Fruit fly (Drosophila melanogaster) whole organism, embryonic: Measurements from ENCODE around the gene CG14395.

Experiments used
- CG10274 ChIP-seq: fragments of 200-800 bp; sonication (Bioruptor generic); optimal IDR thresholded peaks from 3 replicates; lab custom pipeline; 2017; ENCODE audit warnings: missing biosample characterization, mild to moderate bottlenecking, missing genetic modification characterization
- CG11696 ChIP-seq: fragments of 200-800 bp; sonication (Bioruptor generic); IDR thresholded peaks from 2 replicates; pipeline ENCODE4 v1.3.6; 2022; ENCODE audit warnings: missing biosample characterization, missing genetic modification characterization
- CG13287 ChIP-seq: fragments of 200-800 bp; sonication (Bioruptor generic); IDR thresholded peaks from 2 replicates; pipeline ENCODE4 v1.3.6; 2022; ENCODE audit warnings: missing biosample characterization, missing genetic modification characterization; ENCODE audit not compliant: partially characterized antibody
- CG14050 ChIP-seq: fragments of 200-800 bp; sonication (Bioruptor generic); IDR thresholded peaks from 3 replicates; pipeline ENCODE4 v1.3.6; 2022; ENCODE audit warnings: missing biosample characterization, missing genetic modification characterization
- CG14667 ChIP-seq: fragments of 200-800 bp; sonication (Bioruptor generic); IDR thresholded peaks from 2 replicates; pipeline ENCODE4 v1.3.6; 2022; ENCODE audit warnings: missing biosample characterization, missing genetic modification characterization
- CG17328 ChIP-seq: fragments of 200-800 bp; sonication (Bioruptor generic); IDR thresholded peaks from 2 replicates; pipeline ENCODE4 v1.3.6; 2022; ENCODE audit warnings: missing biosample characterization, missing genetic modification characterization
- CG17568 ChIP-seq: fragments of 200-800 bp; sonication (Bioruptor generic); optimal IDR thresholded peaks from 2 replicates; lab custom pipeline; 2018; ENCODE audit warnings: missing biosample characterization, mild to moderate bottlenecking, missing genetic modification characterization, moderate library complexity
- CG2129 ChIP-seq: fragments of 200-800 bp; sonication (Bioruptor generic); IDR thresholded peaks from 2 replicates; pipeline ENCODE4 v1.3.6; 2022; ENCODE audit warnings: missing biosample characterization, missing genetic modification characterization; ENCODE audit not compliant: partially characterized antibody
- CG7372 ChIP-seq: fragments of 200-800 bp; sonication (Bioruptor generic); IDR thresholded peaks from 2 replicates; pipeline ENCODE4 v1.3.6; 2022; ENCODE audit warnings: missing biosample characterization, missing genetic modification characterization
- CG8089 ChIP-seq: fragments of 200-800 bp; sonication (Bioruptor generic); optimal IDR thresholded peaks from 3 replicates; lab custom pipeline; 2016; ENCODE audit warnings: missing biosample characterization, missing genetic modification characterization
- CG8924 ChIP-seq: fragments of 200-800 bp; optimal IDR thresholded peaks from 3 replicates; lab custom pipeline; 2019; ENCODE audit warnings: missing biosample characterization, mild to moderate bottlenecking, missing genetic modification characterization, moderate library complexity
- CG9817 ChIP-seq: fragments of 200-800 bp; sonication (Bioruptor generic); optimal IDR thresholded peaks from 2 replicates; lab custom pipeline; 2018; ENCODE audit warnings: missing biosample characterization, mild to moderate bottlenecking, missing genetic modification characterization, moderate library complexity
- Doc2 ChIP-seq: fragments of 200-800 bp; sonication (Bioruptor generic); IDR thresholded peaks from 2 replicates; pipeline ENCODE4 v1.3.6; 2022; ENCODE audit warnings: missing biosample characterization, missing genetic modification characterization
- Dp ChIP-seq: fragments of 200-800 bp; sonication (Bioruptor generic); optimal IDR thresholded peaks from 2 replicates; lab custom pipeline; 2018; ENCODE audit warnings: missing biosample characterization, mild to moderate bottlenecking, missing genetic modification characterization, moderate library complexity
- Drgx ChIP-seq: fragments of 200-800 bp; sonication (Bioruptor generic); IDR thresholded peaks from 2 replicates; pipeline ENCODE4 v1.3.6; 2022; ENCODE audit warnings: missing biosample characterization, missing genetic modification characterization
- Fer3 ChIP-seq: fragments of 200-800 bp; sonication (Bioruptor generic); optimal IDR thresholded peaks from 2 replicates; lab custom pipeline; 2018; ENCODE audit warnings: missing biosample characterization, mild to moderate bottlenecking, missing genetic modification characterization, moderate library complexity
- Mrtf ChIP-seq: fragments of 200-800 bp; sonication (Bioruptor generic); IDR thresholded peaks from 3 replicates; pipeline ENCODE4 v1.3.6; 2022; ENCODE audit warnings: missing biosample characterization, missing genetic modification characterization
- NFAT ChIP-seq: fragments of 200-800 bp; sonication (Bioruptor generic); IDR thresholded peaks from 2 replicates; pipeline ENCODE4 v1.3.6; 2022; ENCODE audit warnings: missing biosample characterization, missing genetic modification characterization
- NK7.1 ChIP-seq: fragments of 200-800 bp; sonication (Bioruptor generic); optimal IDR thresholded peaks from 3 replicates; lab custom pipeline; 2016; ENCODE audit warnings: missing biosample characterization, missing genetic modification characterization
- Nf-YC ChIP-seq: fragments of 200-800 bp; optimal IDR thresholded peaks from 3 replicates; lab custom pipeline; 2019; ENCODE audit warnings: missing biosample characterization, mild to moderate bottlenecking, missing genetic modification characterization, moderate library complexity
- Oli ChIP-seq: fragments of 200-800 bp; sonication (Bioruptor generic); optimal IDR thresholded peaks from 2 replicates; lab custom pipeline; 2018; ENCODE audit warnings: missing biosample characterization, mild to moderate bottlenecking, missing genetic modification characterization, moderate library complexity
- Sry-δ ChIP-seq: fragments of 200-800 bp; sonication (Bioruptor generic); optimal IDR thresholded peaks from 2 replicates; lab custom pipeline; 2016; ENCODE audit warnings: missing biosample characterization, missing genetic modification characterization
- Tbp ChIP-seq: fragments of >200 bp; optimal IDR thresholded peaks from 2 replicates; lab custom pipeline; 2018; ENCODE audit warnings: missing biosample characterization, missing genetic modification characterization
- abd-A ChIP-seq: fragments of 200-800 bp; sonication (Bioruptor generic); optimal IDR thresholded peaks from 3 replicates; lab custom pipeline; 2019; ENCODE audit warnings: missing biosample characterization, mild to moderate bottlenecking, missing genetic modification characterization, moderate library complexity
- ap ChIP-seq: fragments of 200-800 bp; sonication (Bioruptor generic); IDR thresholded peaks from 2 replicates; pipeline ENCODE4 v1.3.6; 2022; ENCODE audit warnings: missing biosample characterization, missing genetic modification characterization
- az2 ChIP-seq: fragments of 200-800 bp; sonication (Bioruptor generic); optimal IDR thresholded peaks from 3 replicates; lab custom pipeline; 2016; ENCODE audit warnings: missing biosample characterization, missing genetic modification characterization
- chm ChIP-seq: fragments of 200-800 bp; sonication (Bioruptor generic); IDR thresholded peaks from 2 replicates; pipeline ENCODE4 v1.3.6; 2022; ENCODE audit warnings: missing biosample characterization, missing genetic modification characterization
- da ChIP-seq: fragments of 200-800 bp; sonication (Bioruptor generic); optimal IDR thresholded peaks from 2 replicates; lab custom pipeline; 2016; ENCODE audit warnings: missing biosample characterization, missing genetic modification characterization
- dati ChIP-seq: fragments of 200-800 bp; sonication (Bioruptor generic); IDR thresholded peaks from 2 replicates; pipeline ENCODE4 v1.3.6; 2022; ENCODE audit warnings: missing biosample characterization, missing genetic modification characterization
- eve ChIP-seq, 2 experiments: fragments of >200 bp; optimal IDR thresholded peaks; 2 replicates each; lab custom pipeline; 2017; ENCODE audit warnings: missing biosample characterization in 2 of 2, missing genetic modification characterization in 2 of 2
- ewg ChIP-seq: fragments of 200-800 bp; sonication (Bioruptor generic); optimal IDR thresholded peaks from 3 replicates; lab custom pipeline; 2017; ENCODE audit warnings: mild to moderate bottlenecking, missing biosample characterization, missing genetic modification reagents, missing genetic modification characterization
- exex ChIP-seq: fragments of 200-800 bp; sonication (Bioruptor generic); optimal IDR thresholded peaks from 4 replicates; lab custom pipeline; 2018; ENCODE audit warnings: missing biosample characterization, mild to moderate bottlenecking, missing genetic modification characterization, moderate library complexity
- fd64A ChIP-seq: fragments of 200-800 bp; sonication (Bioruptor generic); optimal IDR thresholded peaks from 3 replicates; lab custom pipeline; 2018; ENCODE audit warnings: missing biosample characterization, mild to moderate bottlenecking, missing genetic modification characterization
- gsb ChIP-seq: fragments of 200-800 bp; sonication (Bioruptor generic); IDR thresholded peaks from 2 replicates; pipeline ENCODE4 v1.3.6; 2022; ENCODE audit warnings: missing biosample characterization, missing genetic modification characterization
- hb ChIP-seq: fragments of 200-800 bp; sonication (Bioruptor generic); IDR thresholded peaks from 3 replicates; pipeline ENCODE4 v1.3.6; 2022; ENCODE audit warnings: missing biosample characterization, missing genetic modification characterization; ENCODE audit not compliant: partially characterized antibody
- hth ChIP-seq: fragments of >200 bp; optimal IDR thresholded peaks from 2 replicates; lab custom pipeline; 2017; ENCODE audit warnings: inconsistent platforms
- kay ChIP-seq: fragments of 200-800 bp; sonication (Bioruptor generic); optimal IDR thresholded peaks from 2 replicates; lab custom pipeline; 2016; ENCODE audit warnings: missing biosample characterization, missing genetic modification characterization
- kni ChIP-seq: fragments of 200-800 bp; sonication (Bioruptor generic); optimal IDR thresholded peaks from 3 replicates; lab custom pipeline; 2017; ENCODE audit warnings: mild to moderate bottlenecking, missing biosample characterization, missing genetic modification reagents, missing genetic modification characterization
- lilli ChIP-seq: fragments of 200-800 bp; sonication (Bioruptor generic); optimal IDR thresholded peaks from 3 replicates; lab custom pipeline; 2016; ENCODE audit warnings: missing biosample characterization, missing genetic modification characterization
- mirr ChIP-seq: fragments of 200-800 bp; sonication (Bioruptor generic); optimal IDR thresholded peaks from 3 replicates; lab custom pipeline; 2018; ENCODE audit warnings: missing biosample characterization, mild to moderate bottlenecking, missing genetic modification characterization
- mld ChIP-seq: fragments of 200-800 bp; sonication (Bioruptor generic); IDR thresholded peaks from 3 replicates; pipeline ENCODE4 v1.3.6; 2022; ENCODE audit warnings: missing biosample characterization, missing genetic modification characterization; ENCODE audit not compliant: partially characterized antibody
- nom ChIP-seq: fragments of 200-800 bp; sonication (Bioruptor generic); optimal IDR thresholded peaks from 2 replicates; lab custom pipeline; 2017; ENCODE audit warnings: missing biosample characterization, missing genetic modification characterization, mild to moderate bottlenecking, moderate library complexity, missing genetic modification reagents
- pros ChIP-seq: fragments of 200-800 bp; sonication (Bioruptor generic); optimal IDR thresholded peaks from 3 replicates; lab custom pipeline; 2019; ENCODE audit warnings: missing biosample characterization, mild to moderate bottlenecking, missing genetic modification characterization, moderate library complexity
- row ChIP-seq: fragments of 200-800 bp; sonication (Bioruptor generic); IDR thresholded peaks from 3 replicates; pipeline ENCODE4 v1.3.6; 2022; ENCODE audit warnings: missing biosample characterization, missing genetic modification characterization
- slou ChIP-seq: fragments of 200-800 bp; sonication (Bioruptor generic); optimal IDR thresholded peaks from 3 replicates; lab custom pipeline; 2016; ENCODE audit warnings: missing biosample characterization, missing genetic modification characterization
- stc ChIP-seq: fragments of 200-800 bp; sonication (Bioruptor generic); IDR thresholded peaks from 2 replicates; pipeline ENCODE4 v1.3.6; 2022; ENCODE audit warnings: missing biosample characterization, missing genetic modification characterization
- sug ChIP-seq: fragments of 200-800 bp; optimal IDR thresholded peaks from 2 replicates; lab custom pipeline; 2019; ENCODE audit warnings: missing biosample characterization, mild to moderate bottlenecking, missing genetic modification characterization, moderate library complexity
- tio ChIP-seq: fragments of 200-800 bp; sonication (Bioruptor generic); optimal IDR thresholded peaks from 2 replicates; lab custom pipeline; 2017; ENCODE audit warnings: missing biosample characterization, missing genetic modification characterization, inconsistent platforms
- usp ChIP-seq: fragments of >200 bp; optimal IDR thresholded peaks from 2 replicates; lab custom pipeline; 2017; ENCODE audit warnings: missing biosample characterization, missing genetic modification characterization

CG14395 gene

DNA sequence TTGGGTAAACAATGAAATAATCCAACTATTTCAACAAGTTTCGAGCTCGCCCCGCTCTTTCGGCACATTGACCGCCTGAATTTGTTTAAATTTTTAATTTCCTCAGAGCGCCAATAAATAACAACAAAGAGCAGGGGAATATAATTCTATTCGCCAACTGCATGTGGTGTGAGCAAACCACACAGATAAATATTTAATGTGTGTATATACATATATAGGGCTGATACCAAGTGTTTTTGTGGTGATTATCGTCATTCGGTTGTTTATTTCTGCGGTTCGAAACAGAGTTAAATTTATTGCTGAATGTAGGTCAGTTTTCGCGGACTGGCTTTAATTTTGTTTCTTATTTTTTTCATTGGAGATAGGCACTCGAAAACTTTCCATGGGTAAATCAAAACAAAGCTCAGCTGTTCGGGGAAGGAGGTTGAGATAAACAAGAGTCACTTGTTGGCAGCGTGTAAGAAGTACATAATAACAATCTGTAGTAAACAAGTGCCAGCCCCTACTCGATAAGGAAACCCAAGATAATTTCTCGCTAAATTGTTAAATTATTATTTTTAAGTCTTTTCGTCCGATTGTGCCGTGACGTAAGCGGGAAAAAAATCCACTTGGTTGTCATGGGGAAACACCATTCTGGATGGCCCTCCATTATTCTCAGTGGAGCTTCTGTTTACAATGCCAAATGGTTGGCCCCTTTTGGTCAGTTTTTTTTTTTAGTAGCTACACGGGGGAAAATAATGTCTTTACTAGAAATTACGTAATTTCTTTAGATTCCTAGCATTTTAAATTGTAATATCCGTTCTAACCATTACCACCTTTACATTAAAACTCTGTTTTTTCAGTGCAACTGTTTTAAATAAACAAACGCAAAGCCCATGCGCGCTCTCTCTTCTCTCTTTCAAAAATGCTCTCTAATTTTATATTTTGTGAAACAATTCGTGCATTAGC, 55.2 kb downstream of the CG14395 start (continued):
- TF ChIP-seq sug (tag; lab: Kevin White, UChicago) (no peak), Doc2 (GFP tag; lab: Robert Waterston, UW) (no peak), chm (GFP tag; lab: Robert Waterston, UW) (no peak; the same call in 1 of the 2 replicates), Nf-YC (no peak), ap (0 out of 2 replicates have a peak, but pooled peaks have one; percentile 23), fd64A (peak; percentile 7), hth (lab: Kevin White, UChicago) (no peak), az2 (peak; percentile 20), slou (GFP tag; lab: Kevin White, UChicago) (no peak), abd-A (tag; lab: Kevin White, UChicago) (no peak), pros (GFP tag; lab: Kevin White, UChicago) (no peak), ewg (GFP tag; lab: Kevin White, UChicago) (peak; percentile 82), mirr (peak; percentile 43), row (peak; percentile 82), Drgx (GFP tag; lab: Robert Waterston, UW) (peak; percentile 68), Oli (tag; lab: Kevin White, UChicago) (peak; percentile 53), eve (GFP tag; optimal IDR thresholded peaks at IDR 0.05; lab: Kevin White, UChicago) (no peak), NK7.1 (peak; percentile 45), CG14050 (peak; percentile 63), usp (no peak), Fer3 (tag; lab: Kevin White, UChicago) (peak; percentile 68), kni (GFP tag; lab: Kevin White, UChicago) (no peak), kay (GFP tag; lab: Kevin White, UChicago) (peak; percentile 42), CG10274 (GFP tag; lab: Kevin White, UChicago) (no peak), CG2129 (no peak), Mrtf (GFP tag; lab: Robert Waterston, UW) (peak; percentile 65; the same call in 2 of the 3 replicates), Dp (GFP tag; lab: Kevin White, UChicago) (no peak), da (GFP tag; lab: Kevin White, UChicago) (peak; percentile 4), mld (GFP tag; lab: Robert Waterston, UW) (no peak), stc (GFP tag; lab: Robert Waterston, UW) (peak; percentile 58; the same call in 1 of the 2 replicates), tio (peak; percentile 22), Sry-δ (peak; percentile 3), NFAT (peak; percentile 36; the same call in 1 of the 2 replicates), CG14667 (GFP tag; lab: Robert Waterston, UW) (no peak), CG11696 (GFP tag; lab: Robert Waterston, UW) (0 out of 2 replicates have a peak, but pooled peaks have one; percentile 24), CG8089 (peak; percentile 20), CG7372 (GFP tag; lab: Robert Waterston, UW) (peak; percentile 26; the same call in 1 of the 2 replicates), CG9817 (tag; lab: Kevin White, UChicago) (peak; percentile 26), lilli (GFP tag; lab: Kevin White, UChicago) (peak; percentile 71), gsb (GFP tag; lab: Robert Waterston, UW) (no peak), dati (GFP tag; lab: Robert Waterston, UW) (0 out of 2 replicates have a peak, but pooled peaks have one; percentile 29), CG17328 (peak; percentile 67), CG17568 (peak; percentile 32), exex (tag; lab: Kevin White, UChicago) (peak; percentile 63), CG8924 (tag; lab: Kevin White, UChicago) (no peak), nom (peak; percentile 33), hb (GFP tag; lab: Robert Waterston, UW) (no peak), Tbp (GFP tag; lab: Kevin White, UChicago) (no peak), CG13287 (GFP tag; lab: Robert Waterston, UW) (no peak)
